2 fruit fly cellular contexts compared by ENCODE assay signal in genomic region chr3L:4215079-4215478, dm6.
TF ChIP-seq lines count a peak whose summit lies in the region.

Cpr64Ad (plus strand) TSS chr3L:4215379.

- no peak for TF ChIP-seq CTCF in whole organism, embryonic (GFP tag; optimal IDR thresholded peaks at IDR 0.05; lab: Kevin White, UChicago)

TF ChIP-seq in whole organism, embryonic, 481 proteins besides CTCF, POLR2A, EP300 and RAD21:
- TF ChIP-seq sna (GFP tag; IDR thresholded peaks at IDR 0.05; lab: Robert Waterston, UW; ENCODE audit: partially characterized antibody) (no peak), tin (GFP tag; optimal IDR thresholded peaks at IDR 0.05; lab: Kevin White, UChicago) (no peak), vvl (GFP tag; IDR thresholded peaks at IDR 0.05; lab: Robert Waterston, UW) (0 out of 2 replicates have a peak, but pooled peaks have one; percentile 20), Ets65A (GFP tag; lab: Kevin White, UChicago) (peak; percentile 47)
TF ChIP-seq in whole organism, embryonic: peak in this region for 2.

TF ChIP-seq in whole organism, prepupa, 60 proteins besides CTCF, POLR2A, EP300 and RAD21:
- TF ChIP-seq acj6 (GFP tag; optimal IDR thresholded peaks at IDR 0.05; lab: Kevin White, UChicago) (no peak), dac (GFP tag; optimal IDR thresholded peaks at IDR 0.05; lab: Kevin White, UChicago) (no peak), CG16779 (tag; optimal IDR thresholded peaks at IDR 0.05; lab: Kevin White, UChicago) (no peak), CG15336 (GFP tag; IDR thresholded peaks at IDR 0.05; lab: Robert Waterston, UW) (no peak), CG6163 (GFP tag; IDR thresholded peaks at IDR 0.05; lab: Robert Waterston, UW) (0 out of 3 replicates have a peak, but pooled peaks have one; percentile 10)
